Fruit fly (Drosophila melanogaster) whole organism, embryonic: Measurements from ENCODE around the gene MESR3.
A peak's percentile ranks its signal among the peaks of the same experiment; 100 is the strongest.

Source experiments
- CG10366 ChIP-seq: fragments of 200-800 bp; sonication (Bioruptor generic); IDR thresholded peaks from 2 replicates; pipeline ENCODE4 v1.3.6; 2022; ENCODE audit warnings: missing biosample characterization, missing genetic modification characterization
- CG12769 ChIP-seq: fragments of 200-800 bp; sonication (Bioruptor generic); optimal IDR thresholded peaks from 2 replicates; lab custom pipeline; 2019; ENCODE audit warnings: missing biosample characterization, mild to moderate bottlenecking, missing genetic modification characterization, moderate library complexity
- CG18599 ChIP-seq: fragments of 200-800 bp; sonication (Bioruptor generic); optimal IDR thresholded peaks from 3 replicates; lab custom pipeline; 2017; ENCODE audit warnings: missing biosample characterization, missing genetic modification characterization, mild to moderate bottlenecking, moderate library complexity, missing genetic modification reagents
- Doc3 ChIP-seq: fragments of 200-800 bp; sonication (Bioruptor generic); IDR thresholded peaks from 3 replicates; pipeline ENCODE4 v1.3.6; 2022; ENCODE audit warnings: missing biosample characterization, missing genetic modification characterization; ENCODE audit not compliant: partially characterized antibody
- Dref ChIP-seq: fragments of 200-800 bp; sonication (Bioruptor generic); IDR thresholded peaks from 2 replicates; pipeline ENCODE4 v1.3.6; 2022; ENCODE audit warnings: missing biosample characterization, missing genetic modification characterization
- Hr78 ChIP-seq, 2 experiments: fragments of 200-800 bp in 1 of 2; fragments of >200 bp in 1 of 2; sonication (Bioruptor generic) in 1 of 2; optimal IDR thresholded peaks; 2 replicates each; lab custom pipeline; 2017 to 2019; ENCODE audit warnings: missing biosample characterization in 2 of 2, missing genetic modification characterization in 2 of 2, mild to moderate bottlenecking in 1 of 2, moderate library complexity in 1 of 2
- Taf1 ChIP-seq: fragments of 200-800 bp; sonication (Bioruptor generic); IDR thresholded peaks from 2 replicates; pipeline ENCODE4 v1.3.6; 2022; ENCODE audit warnings: missing biosample characterization, missing genetic modification characterization
- br ChIP-seq: fragments of >200 bp; optimal IDR thresholded peaks from 2 replicates; lab custom pipeline; 2017
- lbe ChIP-seq: fragments of 200-800 bp; sonication (Bioruptor generic); optimal IDR thresholded peaks from 2 replicates; lab custom pipeline; 2016; ENCODE audit warnings: missing biosample characterization, mild to moderate bottlenecking, missing genetic modification characterization
- sqz ChIP-seq: fragments of 200-800 bp; sonication (Bioruptor generic); optimal IDR thresholded peaks from 3 replicates; lab custom pipeline; 2018; ENCODE audit warnings: missing biosample characterization, mild to moderate bottlenecking, missing genetic modification characterization
- trem ChIP-seq: fragments of 200-800 bp; optimal IDR thresholded peaks from 3 replicates; lab custom pipeline; 2019; ENCODE audit warnings: missing biosample characterization, mild to moderate bottlenecking, missing genetic modification characterization, moderate library complexity
- trh ChIP-seq: fragments of 200-800 bp; sonication (Bioruptor generic); optimal IDR thresholded peaks from 2 replicates; lab custom pipeline; 2016; ENCODE audit warnings: missing biosample characterization, missing genetic modification characterization

DNA sequence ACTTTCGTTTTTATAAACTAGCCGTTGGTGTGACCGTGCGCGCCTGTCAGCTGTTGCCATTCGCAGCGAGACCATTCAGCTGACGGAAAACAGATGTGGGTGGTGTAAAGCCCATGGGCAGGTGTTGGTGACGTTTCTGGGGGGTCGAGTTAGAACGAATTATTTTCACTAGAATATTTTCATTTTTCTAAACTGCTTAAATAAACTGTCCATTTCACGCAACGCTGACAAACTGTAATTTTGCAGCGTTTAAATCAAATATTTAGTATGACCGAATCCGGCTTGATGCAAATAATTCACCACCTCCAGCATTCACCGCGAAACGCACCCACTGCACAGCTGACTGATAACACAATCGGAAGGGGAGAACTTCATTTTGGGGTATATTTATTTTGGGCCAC, 78.3 kb downstream of the MESR3 start, which contains the start of the genes CG10383 and CG10338:
- no peak for TF ChIP-seq Hr78 (GFP tag; optimal IDR thresholded peaks at IDR 0.05; lab: Kevin White, UChicago)
- peak; percentile 93 for TF ChIP-seq CG12769 (tag; lab: Kevin White, UChicago)
- TF ChIP-seq CG10366 (GFP tag; lab: Robert Waterston, UW), result peak; percentile 89
- TF ChIP-seq trem, result peak; percentile 84
- peak; percentile 84 for TF ChIP-seq Taf1 (GFP tag; lab: Robert Waterston, UW)
- TF ChIP-seq Dref (GFP tag; lab: Robert Waterston, UW), result peak; percentile 38; the same call in 1 of the 2 replicates
- 0 out of 3 replicates have a peak, but pooled peaks have one; percentile 33 for TF ChIP-seq Doc3
- TF ChIP-seq trh (GFP tag; lab: Kevin White, UChicago), result peak; percentile 61
- TF ChIP-seq sqz (GFP tag; lab: Kevin White, UChicago), result no peak
- peak; percentile 82 for TF ChIP-seq lbe (GFP tag; lab: Kevin White, UChicago)
- TF ChIP-seq CG18599 (GFP tag; lab: Kevin White, UChicago), result peak; percentile 92
- TF ChIP-seq br, result no peak
